Worm (Caenorhabditis elegans): ENCODE results near the gene men-1.

The men-1 gene

ce11 chrII:14233879-14234278 lies at the start of gene men-1:
men-1 (minus strand) TSS chrII:14234120.
- TF ChIP-seq hnd-1 (tag; optimal IDR thresholded peaks at IDR 0.05) = no peak
- TF ChIP-seq tbx-11 (GFP tag; IDR thresholded peaks at IDR 0.05) = no peak
- TF ChIP-seq ama-1 (optimal IDR thresholded peaks at IDR 0.05) = no peak
- TF ChIP-seq flt-1 (GFP tag; IDR thresholded peaks at IDR 0.05) = no peak
- no peak for TF ChIP-seq tra-4 (tag; optimal IDR thresholded peaks at IDR 0.05)
- TF ChIP-seq aly-1 (tag; optimal IDR thresholded peaks at IDR 0.05) = no peak
- no peak for TF ChIP-seq B0310.2 (tag; optimal IDR thresholded peaks at IDR 0.05)
- no peak for TF ChIP-seq ceh-13 (GFP tag; optimal IDR thresholded peaks at IDR 0.05)
- TF ChIP-seq tbx-37 (GFP tag; conservative IDR thresholded peaks at IDR 0.05) = no peak
- TF ChIP-seq ets-7 (tag; optimal IDR thresholded peaks at IDR 0.05) = no peak
- TF ChIP-seq hmg-4 (GFP tag; optimal IDR thresholded peaks at IDR 0.05) = no peak
- no peak for TF ChIP-seq pes-1 (GFP tag; IDR thresholded peaks at IDR 0.05)
- TF ChIP-seq sea-1 (GFP tag; conservative IDR thresholded peaks at IDR 0.05) = no peak
- no peak for TF ChIP-seq scrt-1 (GFP tag; IDR thresholded peaks at IDR 0.05)
- TF ChIP-seq hmbx-1 (tag; optimal IDR thresholded peaks at IDR 0.05) = no peak
- no peak for TF ChIP-seq F13C5.2 (tag; optimal IDR thresholded peaks at IDR 0.05)
- TF ChIP-seq ceh-36 (tag; optimal IDR thresholded peaks at IDR 0.05) = no peak

ce11 chrII:14276409-14276808 lies 42.5 kb upstream of the men-1 start, which contains the start of gene Y54G11A.3:
Y54G11A.3 (plus strand) TSS chrII:14276621.
- TF ChIP-seq tbx-11 (GFP tag; IDR thresholded peaks at IDR 0.05) (no peak), scrt-1 (GFP tag; IDR thresholded peaks at IDR 0.05) (no peak), ceh-13 (GFP tag; optimal IDR thresholded peaks at IDR 0.05) (no peak), aly-1 (tag; optimal IDR thresholded peaks at IDR 0.05) (no peak), tbx-37 (GFP tag; conservative IDR thresholded peaks at IDR 0.05) (no peak), flt-1 (GFP tag; IDR thresholded peaks at IDR 0.05) (no peak), sea-1 (GFP tag; conservative IDR thresholded peaks at IDR 0.05) (no peak), pes-1 (GFP tag; IDR thresholded peaks at IDR 0.05) (no peak), ceh-36 (tag; optimal IDR thresholded peaks at IDR 0.05) (no peak)

ce11 chrII:14269839-14270238 lies 35.9 kb upstream of the men-1 start:
- TF ChIP-seq tbx-37 (GFP tag; conservative IDR thresholded peaks at IDR 0.05) (no peak), F13C5.2 (tag; optimal IDR thresholded peaks at IDR 0.05) (no peak), hmg-4 (GFP tag; optimal IDR thresholded peaks at IDR 0.05) (no peak), ama-1 (optimal IDR thresholded peaks at IDR 0.05) (no peak), hmbx-1 (tag; optimal IDR thresholded peaks at IDR 0.05) (no peak), aly-1 (tag; optimal IDR thresholded peaks at IDR 0.05) (no peak), sea-1 (GFP tag; conservative IDR thresholded peaks at IDR 0.05) (no peak), ets-7 (tag; optimal IDR thresholded peaks at IDR 0.05) (no peak), B0310.2 (tag; optimal IDR thresholded peaks at IDR 0.05) (no peak), flt-1 (GFP tag; IDR thresholded peaks at IDR 0.05) (no peak), ceh-13 (GFP tag; optimal IDR thresholded peaks at IDR 0.05) (no peak)

ce11 chrII:14269142-14269593 lies 35.2 kb upstream of the men-1 start, which contains the start of gene Y54G11A.1:
Y54G11A.1 (minus strand) TSS chrII:14269192.
- no peak for TF ChIP-seq tra-4 (tag; optimal IDR thresholded peaks at IDR 0.05)
- TF ChIP-seq ceh-36 (tag; optimal IDR thresholded peaks at IDR 0.05) = no peak
- TF ChIP-seq tbx-11 (GFP tag; IDR thresholded peaks at IDR 0.05) = no peak
- no peak for TF ChIP-seq ets-7 (tag; optimal IDR thresholded peaks at IDR 0.05)
- no peak for TF ChIP-seq hnd-1 (tag; optimal IDR thresholded peaks at IDR 0.05)
- TF ChIP-seq hmbx-1 (tag; optimal IDR thresholded peaks at IDR 0.05) = no peak
- no peak for TF ChIP-seq ceh-13 (GFP tag; optimal IDR thresholded peaks at IDR 0.05)
- TF ChIP-seq sea-1 (GFP tag; conservative IDR thresholded peaks at IDR 0.05) = no peak
- no peak for TF ChIP-seq B0310.2 (tag; optimal IDR thresholded peaks at IDR 0.05)
- TF ChIP-seq tbx-37 (GFP tag; conservative IDR thresholded peaks at IDR 0.05) = no peak
- TF ChIP-seq F13C5.2 (tag; optimal IDR thresholded peaks at IDR 0.05) = no peak
- TF ChIP-seq hmg-4 (GFP tag; optimal IDR thresholded peaks at IDR 0.05) = no peak
- no peak for TF ChIP-seq pes-1 (GFP tag; IDR thresholded peaks at IDR 0.05)
- no peak for TF ChIP-seq scrt-1 (GFP tag; IDR thresholded peaks at IDR 0.05)
- TF ChIP-seq aly-1 (tag; optimal IDR thresholded peaks at IDR 0.05) = no peak
- no peak for TF ChIP-seq ama-1 (optimal IDR thresholded peaks at IDR 0.05)
- TF ChIP-seq flt-1 (GFP tag; IDR thresholded peaks at IDR 0.05) = no peak

ce11 chrII:14257943-14258342 lies 24.0 kb upstream of the men-1 start:
- no peak for TF ChIP-seq sea-1 (GFP tag; conservative IDR thresholded peaks at IDR 0.05)
- TF ChIP-seq ceh-36 (tag; optimal IDR thresholded peaks at IDR 0.05) = no peak
- TF ChIP-seq ets-7 (tag; optimal IDR thresholded peaks at IDR 0.05) = no peak
- no peak for TF ChIP-seq B0310.2 (tag; optimal IDR thresholded peaks at IDR 0.05)

ce11 chrII:14256779-14257178 lies 22.9 kb upstream of the men-1 start, which contains the start of gene Y54G11A.19:
Y54G11A.19 (minus strand) TSS chrII:14256879.
- no peak for TF ChIP-seq flt-1 (GFP tag; IDR thresholded peaks at IDR 0.05)
- no peak for TF ChIP-seq hnd-1 (tag; optimal IDR thresholded peaks at IDR 0.05)
- TF ChIP-seq ets-7 (tag; optimal IDR thresholded peaks at IDR 0.05) = no peak
- no peak for TF ChIP-seq tbx-11 (GFP tag; IDR thresholded peaks at IDR 0.05)
- TF ChIP-seq tbx-37 (GFP tag; conservative IDR thresholded peaks at IDR 0.05) = no peak
- TF ChIP-seq B0310.2 (tag; optimal IDR thresholded peaks at IDR 0.05) = no peak
- no peak for TF ChIP-seq tra-4 (tag; optimal IDR thresholded peaks at IDR 0.05)
- TF ChIP-seq hmg-4 (GFP tag; optimal IDR thresholded peaks at IDR 0.05) = no peak
- TF ChIP-seq ceh-36 (tag; optimal IDR thresholded peaks at IDR 0.05) = no peak
- TF ChIP-seq sea-1 (GFP tag; conservative IDR thresholded peaks at IDR 0.05) = no peak
- TF ChIP-seq hmbx-1 (tag; optimal IDR thresholded peaks at IDR 0.05) = no peak
- no peak for TF ChIP-seq pes-1 (GFP tag; IDR thresholded peaks at IDR 0.05)
- no peak for TF ChIP-seq aly-1 (tag; optimal IDR thresholded peaks at IDR 0.05)

ce11 chrII:14255850-14256249 lies 21.9 kb upstream of the men-1 start:
- TF ChIP-seq pes-1 (GFP tag; IDR thresholded peaks at IDR 0.05) (no peak), hnd-1 (tag; optimal IDR thresholded peaks at IDR 0.05) (no peak), F13C5.2 (tag; optimal IDR thresholded peaks at IDR 0.05) (no peak), hmg-4 (GFP tag; optimal IDR thresholded peaks at IDR 0.05) (no peak), sea-1 (GFP tag; conservative IDR thresholded peaks at IDR 0.05) (no peak), tra-4 (tag; optimal IDR thresholded peaks at IDR 0.05) (no peak), hmbx-1 (tag; optimal IDR thresholded peaks at IDR 0.05) (no peak), B0310.2 (tag; optimal IDR thresholded peaks at IDR 0.05) (no peak), scrt-1 (GFP tag; IDR thresholded peaks at IDR 0.05) (no peak), ets-7 (tag; optimal IDR thresholded peaks at IDR 0.05) (no peak), ceh-36 (tag; optimal IDR thresholded peaks at IDR 0.05) (no peak), aly-1 (tag; optimal IDR thresholded peaks at IDR 0.05) (no peak), ama-1 (optimal IDR thresholded peaks at IDR 0.05) (no peak), tbx-37 (GFP tag; conservative IDR thresholded peaks at IDR 0.05) (no peak), ceh-13 (GFP tag; optimal IDR thresholded peaks at IDR 0.05) (no peak), flt-1 (GFP tag; IDR thresholded peaks at IDR 0.05) (no peak)
